Fruit fly (Drosophila melanogaster) whole organism: Measurements from ENCODE around the gene P5cr-2.

Source experiments
- CG8478 ChIP-seq: fragments of >200 bp; optimal IDR thresholded peaks from 2 replicates; lab custom pipeline; 2018; ENCODE audit warnings: inconsistent platforms
- Dll ChIP-seq: fragments of >200 bp; optimal IDR thresholded peaks from 2 replicates; lab custom pipeline; 2017
- psq ChIP-seq: fragments of >200 bp; optimal IDR thresholded peaks from 2 replicates; lab custom pipeline; 2017

DNA sequence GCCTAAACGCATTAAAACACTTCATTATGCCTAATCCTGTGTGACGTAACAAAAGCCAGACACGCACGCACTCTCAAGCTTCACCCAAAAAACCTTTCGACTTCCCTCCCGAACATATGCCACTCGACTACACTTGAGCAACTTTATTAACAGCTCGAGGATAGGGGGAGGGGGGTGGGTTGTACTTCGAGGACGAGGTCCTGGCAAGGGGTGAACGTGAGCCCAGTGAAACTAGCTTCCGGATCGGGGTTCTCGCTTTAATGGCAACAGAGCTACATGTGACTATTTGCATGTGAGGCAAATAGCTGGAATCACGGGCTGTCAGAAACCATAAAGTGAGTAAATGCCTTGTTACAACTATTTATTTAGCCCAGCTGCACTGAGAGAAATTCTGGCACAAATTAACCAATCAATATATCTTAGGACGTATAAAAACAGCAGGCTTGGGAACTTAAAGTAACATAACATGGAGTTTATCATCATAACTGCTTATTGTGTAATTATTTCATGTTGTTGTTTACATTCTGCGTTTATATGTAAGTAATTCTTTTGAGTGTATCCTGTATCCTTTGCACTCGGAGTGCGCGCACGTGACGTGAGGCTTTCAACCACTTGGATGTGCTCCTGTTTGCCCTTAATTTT, 16.3 kb downstream of the P5cr-2 start:
- TF ChIP-seq CG8478 (lab: Kevin White, UChicago) (no peak), Dll (no peak), psq (lab: Kevin White, UChicago) (no peak)
